Worm (Caenorhabditis elegans) whole organism, young adult: Measurements from ENCODE around the gene fbxa-152.

Source experiments
- C06A6.2 ChIP-seq: fragments of 200-800 bp; sonication (Bioruptor generic); conservative IDR thresholded peaks from 2 replicates; pipeline ENCODE4 v1.3.6; 2022; ENCODE audit warnings: missing genetic modification characterization, missing compliant biosample characterization
- F22D6.2 ChIP-seq: sonication (generic microtip); optimal IDR thresholded peaks from 2 replicates; lab custom pipeline; 2016; ENCODE audit warnings: mild to moderate bottlenecking, missing genetic modification characterization, missing compliant biosample characterization
- ama-1 ChIP-seq, 3 experiments: fragments of 150-350 bp in 1 of 3; sonication (generic microtip) in 2 of 3; optimal IDR thresholded peaks; 2 replicates each; lab custom pipeline; 2014 to 2018; ENCODE audit warnings: missing biosample characterization in 2 of 3, missing genetic modification characterization in 2 of 3, missing genetic modification reagents in 2 of 3
- chd-7 ChIP-seq: sonication (generic microtip); optimal IDR thresholded peaks from 2 replicates; lab custom pipeline; 2016; ENCODE audit warnings: mild to moderate bottlenecking, missing genetic modification characterization, moderate library complexity, missing compliant biosample characterization
- egrh-3 ChIP-seq: fragments of 200-800 bp; sonication (Bioruptor generic); IDR thresholded peaks from 2 replicates; pipeline ENCODE4 v1.3.6; 2022; ENCODE audit warnings: missing genetic modification reagents, missing genetic modification characterization, missing compliant biosample characterization
- mes-4 ChIP-seq: sonication (generic microtip); optimal IDR thresholded peaks from 2 replicates; lab custom pipeline; 2016; ENCODE audit warnings: missing genotype, missing genetic modification characterization, missing compliant biosample characterization
- nfya-2 ChIP-seq: fragments of 200-800 bp; sonication (Bioruptor generic); IDR thresholded peaks from 2 replicates; pipeline ENCODE4 v1.3.6; 2022; ENCODE audit warnings: missing genetic modification reagents, missing genetic modification characterization, missing compliant biosample characterization
- snpc-4 ChIP-seq, 5 experiments: fragments of 150-350 bp in 1 of 5; sonication (generic microtip) in 4 of 5; optimal IDR thresholded peaks; 2 replicates each; lab custom pipeline; 2014 to 2018; ENCODE audit warnings: missing genetic modification characterization in 5 of 5, missing biosample characterization in 3 of 5, antibody characterized with exemption in 2 of 5, mild to moderate bottlenecking in 2 of 5, missing compliant biosample characterization in 2 of 5, missing genotype in 2 of 5, moderate library complexity in 2 of 5, missing genetic modification reagents in 1 of 5
- unc-62 ChIP-seq: fragments of 150-350 bp; optimal IDR thresholded peaks from 2 replicates; lab custom pipeline; 2014; ENCODE audit warnings: missing biosample characterization, missing genetic modification reagents, missing genetic modification characterization

DNA sequence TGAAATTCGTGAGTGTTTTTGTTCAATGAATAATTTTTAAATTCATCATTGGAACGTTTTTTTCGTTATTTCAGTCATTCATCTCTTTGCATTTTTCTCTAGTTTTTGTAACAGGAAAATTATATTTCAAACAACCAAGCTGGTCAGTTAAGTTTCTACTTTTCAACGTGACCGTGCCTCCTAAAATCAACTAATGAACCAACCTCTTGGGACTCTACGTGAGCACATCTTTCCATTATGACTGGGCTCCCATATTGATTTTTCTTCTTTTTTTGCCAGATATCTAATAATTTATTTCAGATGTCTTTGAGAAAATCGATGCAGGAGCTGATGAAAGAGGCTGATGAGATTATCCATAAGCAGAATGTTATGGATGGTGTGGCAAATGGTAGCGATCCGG, 23.4 kb upstream of the fbxa-152 start, which contains the start of gene C55A1.11:
- no peak for TF ChIP-seq snpc-4 (GFP tag; optimal IDR thresholded peaks at IDR 0.05; lab: Kevin White, UChicago)
- TF ChIP-seq snpc-4 (tag; optimal IDR thresholded peaks at IDR 0.05; lab: Kevin White, UChicago), result no peak
- TF ChIP-seq egrh-3 (GFP tag; lab: Robert Waterston, UW), result no peak
- TF ChIP-seq unc-62 (GFP tag; lab: Kevin White, UChicago), result no peak
- no peak for TF ChIP-seq nfya-2
- TF ChIP-seq ama-1 (optimal IDR thresholded peaks at IDR 0.05; lab: Kevin White, UChicago), result no peak
- TF ChIP-seq ama-1 (GFP tag; optimal IDR thresholded peaks at IDR 0.05; lab: Kevin White, UChicago), result no peak
- no peak for TF ChIP-seq mes-4 (tag; lab: Kevin White, UChicago)
- no peak for TF ChIP-seq C06A6.2
- no peak for TF ChIP-seq chd-7 (tag; lab: Kevin White, UChicago)
- TF ChIP-seq F22D6.2 (tag; lab: Kevin White, UChicago), result no peak
